ENCODE assay signal across 4 worm cellular contexts in genomic region chrX:8423199-8423598, ce11.
TF ChIP-seq lines count a peak whose summit lies in the region.

No protein-coding gene starts in this region.

TF ChIP-seq in whole organism, L1 larva, 84 proteins besides CTCF, POLR2A, EP300 and RAD21:
- TF ChIP-seq elt-2 (tag; optimal IDR thresholded peaks at IDR 0.05; lab: Kevin White, UChicago) = peak; percentile 8
- no peak for TF ChIP-seq lin-35 (GFP tag; optimal IDR thresholded peaks at IDR 0.05; lab: Kevin White, UChicago)
TF ChIP-seq in whole organism, L1 larva: peak in this region for 1.

TF ChIP-seq in whole organism, L3 larva, 47 proteins besides CTCF, POLR2A, EP300 and RAD21:
- TF ChIP-seq jun-1 (tag; optimal IDR thresholded peaks at IDR 0.05; lab: Kevin White, UChicago) (no peak), nhr-23 (tag; optimal IDR thresholded peaks at IDR 0.05; lab: Kevin White, UChicago) (no peak), nhr-237 (tag; optimal IDR thresholded peaks at IDR 0.05; lab: Kevin White, UChicago) (no peak), aly-2 (tag; optimal IDR thresholded peaks at IDR 0.05; lab: Kevin White, UChicago) (no peak), hmg-11 (tag; optimal IDR thresholded peaks at IDR 0.05; lab: Kevin White, UChicago) (no peak), nhr-76 (tag; optimal IDR thresholded peaks at IDR 0.05; lab: Kevin White, UChicago) (no peak), nhr-12 (tag; optimal IDR thresholded peaks at IDR 0.05; lab: Kevin White, UChicago) (no peak), nhr-77 (tag; optimal IDR thresholded peaks at IDR 0.05; lab: Kevin White, UChicago) (no peak), elt-2 (tag; optimal IDR thresholded peaks at IDR 0.05; lab: Kevin White, UChicago) (peak; percentile 52), skn-1 (tag; optimal IDR thresholded peaks at IDR 0.05; lab: Kevin White, UChicago) (no peak), zag-1 (tag; optimal IDR thresholded peaks at IDR 0.05; lab: Kevin White, UChicago) (no peak), lsy-12 (tag; optimal IDR thresholded peaks at IDR 0.05; lab: Kevin White, UChicago) (no peak), egl-27 (tag; optimal IDR thresholded peaks at IDR 0.05; lab: Kevin White, UChicago) (no peak), ceh-9 (tag; optimal IDR thresholded peaks at IDR 0.05; lab: Kevin White, UChicago) (no peak), elt-3 (tag; optimal IDR thresholded peaks at IDR 0.05; lab: Kevin White, UChicago) (no peak), pha-4 (tag; optimal IDR thresholded peaks at IDR 0.05; lab: Kevin White, UChicago) (peak; percentile 33), unc-39 (tag; optimal IDR thresholded peaks at IDR 0.05; lab: Kevin White, UChicago) (no peak), sea-2 (GFP tag; optimal IDR thresholded peaks at IDR 0.05; lab: Kevin White, UChicago) (no peak), fkh-10 (GFP tag; optimal IDR thresholded peaks at IDR 0.05; lab: Kevin White, UChicago) (no peak), lin-15B (tag; optimal IDR thresholded peaks at IDR 0.05; lab: Kevin White, UChicago) (no peak), ZK546.5 (tag; optimal IDR thresholded peaks at IDR 0.05; lab: Kevin White, UChicago) (no peak), ama-1 (optimal IDR thresholded peaks at IDR 0.05; lab: Kevin White, UChicago) (no peak), nhr-28 (tag; optimal IDR thresholded peaks at IDR 0.05; lab: Kevin White, UChicago) (no peak), pqm-1 (tag; optimal IDR thresholded peaks at IDR 0.05; lab: Kevin White, UChicago) (peak; percentile 71), ztf-11 (tag; optimal IDR thresholded peaks at IDR 0.05; lab: Kevin White, UChicago) (no peak)

TF ChIP-seq in whole organism, L4 larva, 104 proteins besides CTCF, POLR2A, EP300 and RAD21:
- no peak for TF ChIP-seq daf-16 (GFP tag; optimal IDR thresholded peaks at IDR 0.05; lab: Kevin White, UChicago)
- TF ChIP-seq daf-16 (tag; optimal IDR thresholded peaks at IDR 0.05; lab: Kevin White, UChicago) = peak; percentile 88
- TF ChIP-seq nhr-28 (tag; optimal IDR thresholded peaks at IDR 0.05; lab: Kevin White, UChicago) = peak; percentile 53
- peak; percentile 27 for TF ChIP-seq pqm-1 (tag; optimal IDR thresholded peaks at IDR 0.05; lab: Kevin White, UChicago)
- peak; percentile 52 for TF ChIP-seq hlh-30 (tag; optimal IDR thresholded peaks at IDR 0.05; lab: Kevin White, UChicago; ENCODE audit: insufficient read depth)
- TF ChIP-seq dve-1 (tag; optimal IDR thresholded peaks at IDR 0.05; lab: Kevin White, UChicago; ENCODE audit: insufficient read depth) = peak; percentile 44
- peak; percentile 31 for TF ChIP-seq nhr-77 (tag; optimal IDR thresholded peaks at IDR 0.05; lab: Kevin White, UChicago)
- TF ChIP-seq jun-1 (tag; optimal IDR thresholded peaks at IDR 0.05; lab: Kevin White, UChicago) = no peak
- no peak for TF ChIP-seq tag-97 (GFP tag; IDR thresholded peaks at IDR 0.05; lab: Robert Waterston, UW)

TF ChIP-seq in whole organism, young adult, 124 proteins besides CTCF, POLR2A, EP300 and RAD21:
- TF ChIP-seq cebp-1 (GFP tag; IDR thresholded peaks at IDR 0.05; lab: Robert Waterston, UW) (no peak), cebp-1 (tag; optimal IDR thresholded peaks at IDR 0.05; lab: Kevin White, UChicago) (peak; percentile 12), D2030.7 (GFP tag; IDR thresholded peaks at IDR 0.05; lab: Robert Waterston, UW) (no peak), nhr-80 (tag; optimal IDR thresholded peaks at IDR 0.05; lab: Kevin White, UChicago) (peak; percentile 18), F39B2.1 (GFP tag; IDR thresholded peaks at IDR 0.05; lab: Robert Waterston, UW) (no peak), Y67H2A.10 (GFP tag; conservative IDR thresholded peaks at IDR 0.05; lab: Robert Waterston, UW) (no peak)
